Fruit fly (Drosophila melanogaster) whole organism, wandering third instar larva: Measurements from ENCODE around the gene Ir68a.

Experiments used
- CG32264 ChIP-seq: fragments of 200-800 bp; sonication (Bioruptor generic); optimal IDR thresholded peaks from 2 replicates; lab custom pipeline; 2016; ENCODE audit warnings: missing biosample characterization, missing genetic modification characterization
- Myc ChIP-seq: fragments of >200 bp; optimal IDR thresholded peaks from 2 replicates; lab custom pipeline; 2017
- OdsH ChIP-seq: fragments of 200-800 bp; sonication (Bioruptor generic); optimal IDR thresholded peaks from 2 replicates; lab custom pipeline; 2016; ENCODE audit warnings: missing biosample characterization, mild to moderate bottlenecking, missing genetic modification characterization
- pan ChIP-seq: fragments of >200 bp; optimal IDR thresholded peaks from 2 replicates; lab custom pipeline; 2017

DNA sequence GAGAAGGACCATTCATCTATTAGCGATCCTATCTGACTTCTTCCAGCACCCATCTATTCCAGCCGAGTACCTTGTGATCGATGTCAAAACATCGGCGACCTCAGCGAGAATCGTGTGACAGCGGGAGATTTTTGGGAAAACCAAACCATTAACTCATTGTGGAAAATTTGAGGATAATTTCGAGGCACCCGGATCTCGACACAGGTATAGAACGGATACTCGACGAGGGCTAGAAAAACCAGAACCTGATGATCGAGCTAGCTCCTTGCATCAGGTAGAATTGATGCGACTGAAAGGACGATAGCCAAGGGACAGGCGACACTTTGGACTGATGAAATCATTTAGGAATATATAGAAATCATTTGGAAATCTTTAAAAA lies 7.3 kb upstream of the Ir68a start:
- TF ChIP-seq CG32264 (GFP tag; lab: Kevin White, UChicago) (no peak), OdsH (GFP tag; lab: Kevin White, UChicago) (no peak), pan (lab: Kevin White, UChicago) (no peak), Myc (lab: Kevin White, UChicago) (no peak)
